Worm (Caenorhabditis elegans) whole organism, L1 larva: Measurements from ENCODE around the gene F14F3.5.

Experiments used
- efl-1 ChIP-seq, 4 experiments: fragments of 150-350 bp; optimal IDR thresholded peaks in 3 of 4; peaks in 1 of 4; 1 replicate in 1 of 4; 2 replicates in 3 of 4; lab custom pipeline; 2014; ENCODE audit warnings: missing biosample characterization in 2 of 4, missing genetic modification characterization in 2 of 4, missing genetic modification reagents in 2 of 4
- pax-3 ChIP-seq: fragments of 200-800 bp; sonication (Bioruptor generic); optimal IDR thresholded peaks from 2 replicates; lab custom pipeline; 2018; ENCODE audit warnings: mild to moderate bottlenecking, missing genetic modification characterization, moderate library complexity, missing compliant biosample characterization
- pqm-1 ChIP-seq: sonication (generic microtip); optimal IDR thresholded peaks from 3 replicates; lab custom pipeline; 2017; ENCODE audit warnings: missing biosample characterization, missing genetic modification characterization
- snu-23 ChIP-seq: sonication (generic microtip); optimal IDR thresholded peaks from 2 replicates; lab custom pipeline; 2016; ENCODE audit warnings: missing genetic modification characterization, missing compliant biosample characterization

F14F3.5 gene

ce11 chrX:10479108-10479738, 49.8 kb downstream of the F14F3.5 start:
- TF ChIP-seq efl-1 (optimal IDR thresholded peaks at IDR 0.05; lab: Kevin White, UChicago), result no peak
- peak in 1 of 2 experiments; percentile 2 for TF ChIP-seq efl-1 (GFP tag; optimal IDR thresholded peaks at IDR 0.05 in 1 of 2; lab: Kevin White, UChicago)
- TF ChIP-seq snu-23, result no peak
- TF ChIP-seq pax-3 (tag; lab: Kevin White, UChicago), result no peak
- TF ChIP-seq pqm-1 (tag; lab: Kevin White, UChicago), result peak; percentile 36
